Fruit fly (Drosophila melanogaster) whole organism, embryonic: ENCODE results near the gene CG33654.

Experiments used
- ATbp ChIP-seq: fragments of 200-800 bp; sonication (Bioruptor generic); optimal IDR thresholded peaks from 2 replicates; lab custom pipeline; 2017; ENCODE audit warnings: missing biosample characterization, mild to moderate bottlenecking, missing genetic modification characterization, missing genetic modification reagents
- Ada2b ChIP-seq: fragments of 200-800 bp; sonication (Bioruptor generic); IDR thresholded peaks from 2 replicates; pipeline ENCODE4 v1.3.6; 2022; ENCODE audit warnings: missing biosample characterization, missing genetic modification characterization
- Awh ChIP-seq: fragments of 200-800 bp; sonication (Bioruptor generic); IDR thresholded peaks from 2 replicates; pipeline ENCODE4, ENCODE4 v1.3.6; 2022; ENCODE audit warnings: missing biosample characterization, missing genetic modification characterization
- C15 ChIP-seq: fragments of 200-800 bp; sonication (Bioruptor generic); IDR thresholded peaks from 3 replicates; pipeline ENCODE4 v1.3.6; 2022; ENCODE audit warnings: missing biosample characterization, missing genetic modification characterization
- CG16815 ChIP-seq: fragments of 200-800 bp; sonication (Bioruptor generic); optimal IDR thresholded peaks from 3 replicates; lab custom pipeline; 2017; ENCODE audit warnings: missing biosample characterization, mild to moderate bottlenecking, missing genetic modification characterization
- CG17568 ChIP-seq: fragments of 200-800 bp; sonication (Bioruptor generic); optimal IDR thresholded peaks from 2 replicates; lab custom pipeline; 2018; ENCODE audit warnings: missing biosample characterization, mild to moderate bottlenecking, missing genetic modification characterization, moderate library complexity
- CG1832 ChIP-seq: fragments of 200-800 bp; sonication (Bioruptor generic); optimal IDR thresholded peaks from 2 replicates; lab custom pipeline; 2017; ENCODE audit warnings: missing biosample characterization, mild to moderate bottlenecking, missing genetic modification characterization, inconsistent platforms
- CG18476 ChIP-seq: fragments of 200-800 bp; sonication (Bioruptor generic); optimal IDR thresholded peaks from 2 replicates; lab custom pipeline; 2016; ENCODE audit warnings: missing biosample characterization, mild to moderate bottlenecking, missing genetic modification characterization
- CG4282 ChIP-seq: fragments of 200-800 bp; sonication (Bioruptor generic); optimal IDR thresholded peaks from 2 replicates; lab custom pipeline; 2016; ENCODE audit warnings: missing biosample characterization, missing genetic modification characterization
- CG6654 ChIP-seq: fragments of 200-800 bp; sonication (Bioruptor generic); optimal IDR thresholded peaks from 2 replicates; lab custom pipeline; 2017; ENCODE audit warnings: missing biosample characterization, mild to moderate bottlenecking, missing genetic modification characterization
- CG6683 ChIP-seq: fragments of 200-800 bp; sonication (Bioruptor generic); optimal IDR thresholded peaks from 2 replicates; lab custom pipeline; 2017; ENCODE audit warnings: missing biosample characterization, mild to moderate bottlenecking, missing genetic modification characterization, missing genetic modification reagents
- CG7745 ChIP-seq: fragments of 200-800 bp; sonication (Bioruptor generic); optimal IDR thresholded peaks from 2 replicates; lab custom pipeline; 2018; ENCODE audit warnings: missing biosample characterization, mild to moderate bottlenecking, missing genetic modification characterization, moderate library complexity
- CG8478 ChIP-seq: fragments of >200 bp; optimal IDR thresholded peaks from 2 replicates; lab custom pipeline; 2018
- CG8944 ChIP-seq: fragments of 200-800 bp; sonication (Bioruptor generic); optimal IDR thresholded peaks from 3 replicates; lab custom pipeline; 2016; ENCODE audit warnings: missing biosample characterization, missing genetic modification characterization
- Eip74EF ChIP-seq, 2 experiments: fragments of 200-800 bp in 1 of 2; fragments of >200 bp in 1 of 2; sonication (Bioruptor generic) in 1 of 2; optimal IDR thresholded peaks; 2 replicates each; lab custom pipeline; 2017 to 2019; ENCODE audit warnings: missing biosample characterization in 2 of 2, missing genetic modification characterization in 2 of 2, mild to moderate bottlenecking in 1 of 2, moderate library complexity in 1 of 2
- Fer1 ChIP-seq: fragments of 200-800 bp; sonication (Bioruptor generic); optimal IDR thresholded peaks from 2 replicates; lab custom pipeline; 2017; ENCODE audit warnings: missing biosample characterization, mild to moderate bottlenecking, missing genetic modification characterization
- Hmr ChIP-seq: fragments of 200-800 bp; sonication (Bioruptor generic); optimal IDR thresholded peaks from 3 replicates; lab custom pipeline; 2017; ENCODE audit warnings: mild to moderate bottlenecking, missing biosample characterization, missing genetic modification reagents, missing genetic modification characterization
- Kr ChIP-seq: fragments of 200-800 bp; sonication (Bioruptor generic); optimal IDR thresholded peaks from 2 replicates; lab custom pipeline; 2017; ENCODE audit warnings: missing biosample characterization, mild to moderate bottlenecking, missing genetic modification characterization
- Lhr ChIP-seq: fragments of 200-800 bp; sonication (Bioruptor generic); optimal IDR thresholded peaks from 3 replicates; lab custom pipeline; 2017; ENCODE audit warnings: mild to moderate bottlenecking, missing biosample characterization, missing genetic modification reagents, missing genetic modification characterization
- Max ChIP-seq: fragments of 200-800 bp; sonication (Bioruptor generic); optimal IDR thresholded peaks from 2 replicates; lab custom pipeline; 2016; ENCODE audit warnings: missing biosample characterization, mild to moderate bottlenecking, missing genetic modification characterization
- NK7.1 ChIP-seq: fragments of 200-800 bp; sonication (Bioruptor generic); optimal IDR thresholded peaks from 3 replicates; lab custom pipeline; 2016; ENCODE audit warnings: missing biosample characterization, missing genetic modification characterization
- Nf-YB ChIP-seq: fragments of 200-800 bp; sonication (Bioruptor generic); optimal IDR thresholded peaks from 3 replicates; lab custom pipeline; 2019; ENCODE audit warnings: missing biosample characterization, mild to moderate bottlenecking, missing genetic modification characterization, moderate library complexity
- PHDP ChIP-seq: fragments of 200-800 bp; sonication (Bioruptor generic); optimal IDR thresholded peaks from 3 replicates; lab custom pipeline; 2018; ENCODE audit warnings: missing biosample characterization, mild to moderate bottlenecking, missing genetic modification characterization, moderate library complexity
- Xrp1 ChIP-seq: fragments of 200-800 bp; sonication (Bioruptor generic); IDR thresholded peaks from 2 replicates; pipeline ENCODE4 v1.3.6; 2022; ENCODE audit warnings: missing biosample characterization, missing genetic modification characterization
- caup ChIP-seq: fragments of 200-800 bp; sonication (Bioruptor generic); optimal IDR thresholded peaks from 3 replicates; lab custom pipeline; 2017; ENCODE audit warnings: missing biosample characterization, mild to moderate bottlenecking, missing genetic modification characterization, moderate library complexity; ENCODE audit not compliant: severe bottlenecking
- ci ChIP-seq: fragments of 200-800 bp; sonication (Bioruptor generic); IDR thresholded peaks from 3 replicates; pipeline ENCODE4 v1.3.6; 2022; ENCODE audit warnings: missing biosample characterization, missing genetic modification characterization
- dan ChIP-seq: fragments of 200-800 bp; sonication (Bioruptor generic); IDR thresholded peaks from 2 replicates; pipeline ENCODE4 v1.3.6; 2022; ENCODE audit warnings: missing biosample characterization, missing genetic modification characterization
- danr ChIP-seq: fragments of 200-800 bp; sonication (Bioruptor generic); IDR thresholded peaks from 2 replicates; pipeline ENCODE4 v1.3.6; 2022; ENCODE audit warnings: missing biosample characterization, missing genetic modification characterization
- ewg ChIP-seq: fragments of 200-800 bp; sonication (Bioruptor generic); optimal IDR thresholded peaks from 3 replicates; lab custom pipeline; 2017; ENCODE audit warnings: mild to moderate bottlenecking, missing biosample characterization, missing genetic modification reagents, missing genetic modification characterization
- gcm ChIP-seq: fragments of 200-800 bp; sonication (Bioruptor generic); optimal IDR thresholded peaks from 2 replicates; lab custom pipeline; 2019; ENCODE audit warnings: missing biosample characterization, mild to moderate bottlenecking, missing genetic modification characterization, moderate library complexity
- klu ChIP-seq: fragments of 200-800 bp; sonication (Bioruptor generic); IDR thresholded peaks from 2 replicates; pipeline ENCODE4 v1.3.6; 2022; ENCODE audit warnings: missing biosample characterization, missing genetic modification characterization
- lbe ChIP-seq: fragments of 200-800 bp; sonication (Bioruptor generic); optimal IDR thresholded peaks from 2 replicates; lab custom pipeline; 2016; ENCODE audit warnings: missing biosample characterization, mild to moderate bottlenecking, missing genetic modification characterization
- lilli ChIP-seq: fragments of 200-800 bp; sonication (Bioruptor generic); optimal IDR thresholded peaks from 3 replicates; lab custom pipeline; 2016; ENCODE audit warnings: missing biosample characterization, missing genetic modification characterization
- maf-S ChIP-seq: fragments of 200-800 bp; sonication (Bioruptor generic); optimal IDR thresholded peaks from 2 replicates; lab custom pipeline; 2016; ENCODE audit warnings: missing biosample characterization, missing genetic modification characterization
- pfk ChIP-seq: fragments of 200-800 bp; sonication (Bioruptor generic); optimal IDR thresholded peaks from 2 replicates; lab custom pipeline; 2018; ENCODE audit warnings: missing biosample characterization, mild to moderate bottlenecking, missing genetic modification characterization, moderate library complexity
- phol ChIP-seq: fragments of 200-800 bp; sonication (Bioruptor generic); optimal IDR thresholded peaks from 3 replicates; lab custom pipeline; 2018; ENCODE audit warnings: missing biosample characterization, mild to moderate bottlenecking, missing genetic modification characterization, moderate library complexity
- row ChIP-seq: fragments of 200-800 bp; sonication (Bioruptor generic); IDR thresholded peaks from 3 replicates; pipeline ENCODE4 v1.3.6; 2022; ENCODE audit warnings: missing biosample characterization, missing genetic modification characterization
- schlank ChIP-seq: fragments of 200-800 bp; sonication (Bioruptor generic); optimal IDR thresholded peaks from 2 replicates; lab custom pipeline; 2018; ENCODE audit warnings: missing biosample characterization, mild to moderate bottlenecking, missing genetic modification characterization
- sim ChIP-seq: fragments of 200-800 bp; sonication (Bioruptor generic); IDR thresholded peaks from 2 replicates; pipeline ENCODE4 v1.3.6; 2022; ENCODE audit warnings: missing biosample characterization, missing genetic modification characterization
- slou ChIP-seq: fragments of 200-800 bp; sonication (Bioruptor generic); optimal IDR thresholded peaks from 3 replicates; lab custom pipeline; 2016; ENCODE audit warnings: missing biosample characterization, missing genetic modification characterization
- stc ChIP-seq: fragments of 200-800 bp; sonication (Bioruptor generic); IDR thresholded peaks from 2 replicates; pipeline ENCODE4 v1.3.6; 2022; ENCODE audit warnings: missing biosample characterization, missing genetic modification characterization
- twi ChIP-seq: fragments of 200-800 bp; optimal IDR thresholded peaks from 2 replicates; lab custom pipeline; 2019; ENCODE audit warnings: missing biosample characterization, mild to moderate bottlenecking, missing genetic modification characterization, moderate library complexity
- zfh2 ChIP-seq: fragments of 200-800 bp; sonication (Bioruptor generic); optimal IDR thresholded peaks from 2 replicates; lab custom pipeline; 2016; ENCODE audit warnings: missing biosample characterization, missing genetic modification characterization

The CG33654 gene

DNA sequence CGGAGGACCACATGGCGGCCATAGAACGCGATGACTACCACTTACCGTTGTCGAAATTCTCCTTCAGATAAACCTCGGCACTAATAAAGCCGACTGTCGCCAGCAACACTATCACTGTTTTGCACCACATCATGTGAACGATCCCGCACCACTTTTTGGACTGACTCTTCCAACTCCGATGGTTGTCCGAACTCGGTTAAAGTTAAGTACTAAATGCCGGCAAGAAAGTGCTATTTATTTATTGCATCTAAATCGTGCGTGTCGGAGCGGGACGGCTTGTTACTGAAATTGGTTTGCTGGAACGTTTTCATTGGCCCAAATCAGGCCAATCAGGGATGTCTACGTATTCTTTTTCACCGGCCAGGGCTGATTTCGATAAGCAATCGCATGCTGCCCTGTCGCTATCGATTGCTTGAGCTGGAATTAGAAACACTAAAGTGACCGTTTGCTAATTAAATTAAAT, 47.6 kb upstream of the CG33654 start, which contains the start of gene Calr (continued):
- no peak for TF ChIP-seq CG8478 (lab: Kevin White, UChicago)
- TF ChIP-seq CG1832 (GFP tag; lab: Kevin White, UChicago): peak; percentile 73
- peak; percentile 30 for TF ChIP-seq PHDP
- peak; percentile 54 for TF ChIP-seq phol (tag; lab: Kevin White, UChicago)
- peak; percentile 66 for TF ChIP-seq caup
- TF ChIP-seq lbe (GFP tag; lab: Kevin White, UChicago): peak; percentile 60
- no peak for TF ChIP-seq Awh (GFP tag; lab: Robert Waterston, UW)
- no peak for TF ChIP-seq CG8944
- TF ChIP-seq Eip74EF (GFP tag; optimal IDR thresholded peaks at IDR 0.05; lab: Kevin White, UChicago): no peak
- peak; percentile 100 for TF ChIP-seq Nf-YB (GFP tag; lab: Kevin White, UChicago)
- no peak for TF ChIP-seq ewg (GFP tag; lab: Kevin White, UChicago)
- no peak for TF ChIP-seq CG6654 (GFP tag; lab: Kevin White, UChicago)
- TF ChIP-seq NK7.1 (GFP tag; lab: Kevin White, UChicago): peak; percentile 37
- TF ChIP-seq zfh2 (GFP tag; lab: Kevin White, UChicago): no peak
- peak; percentile 7 for TF ChIP-seq schlank (tag; lab: Kevin White, UChicago)
- no peak for TF ChIP-seq CG18476 (GFP tag; lab: Kevin White, UChicago)
- peak; percentile 68 for TF ChIP-seq lilli (GFP tag; lab: Kevin White, UChicago)
- TF ChIP-seq C15: no peak
- peak; percentile 64 for TF ChIP-seq pfk (GFP tag; lab: Kevin White, UChicago)
- TF ChIP-seq maf-S (GFP tag; lab: Kevin White, UChicago): no peak
- no peak for TF ChIP-seq ci
- no peak for TF ChIP-seq twi
- TF ChIP-seq Max (GFP tag; lab: Kevin White, UChicago): peak; percentile 34
- TF ChIP-seq row (GFP tag; lab: Robert Waterston, UW): no peak
- TF ChIP-seq Kr (GFP tag; lab: Kevin White, UChicago): no peak
- TF ChIP-seq Hmr: peak; percentile 72
- no peak for TF ChIP-seq klu (GFP tag; lab: Robert Waterston, UW)
- TF ChIP-seq CG7745 (tag; lab: Kevin White, UChicago): peak; percentile 92
- peak; percentile 72 for TF ChIP-seq Fer1 (GFP tag; lab: Kevin White, UChicago)
- no peak for TF ChIP-seq CG16815 (GFP tag; lab: Kevin White, UChicago)
- TF ChIP-seq stc (GFP tag; lab: Robert Waterston, UW): no peak
- no peak for TF ChIP-seq danr (GFP tag; lab: Robert Waterston, UW)
- TF ChIP-seq dan: no peak
- TF ChIP-seq CG17568 (GFP tag; lab: Kevin White, UChicago): no peak
- TF ChIP-seq Xrp1 (GFP tag; lab: Robert Waterston, UW): no peak
- no peak for TF ChIP-seq ATbp (GFP tag; lab: Kevin White, UChicago)
- peak; percentile 62 for TF ChIP-seq gcm
- no peak for TF ChIP-seq Ada2b
- TF ChIP-seq Lhr: peak; percentile 93
- TF ChIP-seq sim (GFP tag; lab: Robert Waterston, UW): no peak
- no peak for TF ChIP-seq CG4282
- no peak for TF ChIP-seq slou (GFP tag; lab: Kevin White, UChicago)
- TF ChIP-seq CG6683 (GFP tag; lab: Kevin White, UChicago): no peak
